Worm (Caenorhabditis elegans) whole organism, early embryonic: ENCODE measurements around the gene srx-38.

Experiments used
- aly-1 ChIP-seq: sonication (generic microtip); optimal IDR thresholded peaks from 2 replicates; lab custom pipeline; 2016; ENCODE audit warnings: missing genetic modification characterization, missing compliant biosample characterization
- ama-1 ChIP-seq: fragments of 150-350 bp; optimal IDR thresholded peaks from 2 replicates; lab custom pipeline; 2014
- ceh-13 ChIP-seq: fragments of 200-800 bp; sonication (Bioruptor generic); optimal IDR thresholded peaks from 2 replicates; lab custom pipeline; 2018; ENCODE audit warnings: mild to moderate bottlenecking, missing genetic modification characterization, missing compliant biosample characterization
- pes-1 ChIP-seq: fragments of 200-800 bp; sonication (Bioruptor generic); IDR thresholded peaks from 2 replicates; pipeline ENCODE4 v1.3.6; 2022; ENCODE audit warnings: missing genetic modification reagents, missing genetic modification characterization, missing compliant biosample characterization
- sea-1 ChIP-seq: fragments of 200-800 bp; sonication (Bioruptor generic); conservative IDR thresholded peaks from 2 replicates; pipeline ENCODE4 v1.3.6; 2022; ENCODE audit warnings: missing genetic modification characterization, missing compliant biosample characterization
- tbx-11 ChIP-seq: fragments of 200-800 bp; sonication (Bioruptor generic); IDR thresholded peaks from 2 replicates; pipeline ENCODE4 v1.3.6; 2022; ENCODE audit warnings: missing genetic modification characterization, missing compliant biosample characterization

- TF ChIP-seq aly-1 (tag; lab: Kevin White, UChicago) (no peak), pes-1 (GFP tag; lab: Robert Waterston, UW) (no peak), ama-1 (lab: Kevin White, UChicago) (no peak), ceh-13 (GFP tag; lab: Kevin White, UChicago) (no peak), tbx-11 (GFP tag; lab: Robert Waterston, UW) (no peak), sea-1 (GFP tag; lab: Robert Waterston, UW) (no peak)
These were observed 44.8 kb upstream of the srx-38 start for ce11 chrV:5200188-5200587.
